Worm (Caenorhabditis elegans) whole organism, dauer: ENCODE results near the gene ilkp-1.

ENCODE experiments used
- unc-62 ChIP-seq: sonication (generic microtip); optimal IDR thresholded peaks from 2 replicates; lab custom pipeline; 2017; ENCODE audit warnings: missing biosample characterization, missing genetic modification reagents, missing genetic modification characterization

Gene ilkp-1

DNA sequence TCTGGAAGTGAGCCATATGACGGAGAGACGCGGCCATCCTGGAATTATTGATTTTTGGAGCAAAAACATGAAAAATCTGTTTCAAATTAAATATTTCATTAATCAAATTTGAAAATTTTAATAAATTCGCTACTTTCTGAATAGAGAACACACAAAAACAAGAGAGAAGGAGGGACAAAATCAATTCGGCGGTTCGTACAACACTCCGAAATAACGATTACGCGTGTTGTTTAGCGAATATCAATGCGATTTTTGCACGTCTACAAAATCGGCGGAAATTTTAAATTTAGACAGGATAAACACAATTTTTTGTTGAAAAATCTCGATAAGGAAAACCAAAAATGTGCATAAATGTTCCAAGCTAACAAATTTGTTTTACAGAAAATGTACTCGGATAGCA lies at the start of gene ilkp-1, which contains the start of gene sdhd-1:
Gene ilkp-1, plus strand, starts transcription at position 380 of the 400 bp plus-strand sequence.
Gene sdhd-1, minus strand, starts transcription at position 38 of the 400 bp plus-strand sequence.
- no peak for TF ChIP-seq unc-62 (GFP tag; lab: Kevin White, UChicago)

DNA sequence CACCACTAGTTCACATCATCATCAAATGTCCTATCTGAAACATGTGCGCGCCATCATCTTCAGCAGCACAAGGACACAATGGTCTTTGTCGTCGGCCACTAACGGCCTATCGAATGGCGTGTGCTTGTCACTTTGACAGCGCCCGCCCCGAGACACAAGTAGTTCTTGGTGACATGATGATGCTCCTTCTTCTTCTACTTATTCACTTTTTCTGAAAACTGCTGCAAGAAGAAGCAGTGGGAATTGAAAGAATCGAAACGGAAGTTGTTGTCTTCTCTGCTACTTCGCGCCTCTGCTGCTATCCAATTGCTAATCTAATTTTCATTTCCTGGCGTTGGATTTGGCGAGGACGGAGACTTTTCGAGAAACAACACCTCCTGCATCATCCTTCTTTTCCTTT lies 45.7 kb upstream of the ilkp-1 start:
- no peak for TF ChIP-seq unc-62 (GFP tag; lab: Kevin White, UChicago)

DNA sequence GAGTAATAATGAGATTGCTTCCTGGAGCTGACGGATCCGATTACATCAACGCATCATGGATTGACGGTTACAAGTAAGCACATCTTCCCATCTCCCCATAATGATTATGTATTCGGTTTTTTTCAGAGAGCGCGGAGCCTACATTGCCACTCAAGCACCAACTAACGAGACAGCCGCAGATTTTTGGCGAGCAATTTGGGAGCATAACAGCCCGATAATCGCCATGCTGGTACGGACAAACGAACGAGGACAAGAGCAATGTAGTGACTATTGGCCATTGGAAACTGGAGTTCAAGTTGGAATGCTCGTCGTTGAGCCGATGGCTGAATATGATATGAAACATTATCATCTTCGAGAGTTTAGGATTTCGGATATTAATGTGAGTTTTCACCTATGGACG lies 39.1 kb upstream of the ilkp-1 start:
- TF ChIP-seq unc-62 (GFP tag; lab: Kevin White, UChicago): no peak

DNA sequence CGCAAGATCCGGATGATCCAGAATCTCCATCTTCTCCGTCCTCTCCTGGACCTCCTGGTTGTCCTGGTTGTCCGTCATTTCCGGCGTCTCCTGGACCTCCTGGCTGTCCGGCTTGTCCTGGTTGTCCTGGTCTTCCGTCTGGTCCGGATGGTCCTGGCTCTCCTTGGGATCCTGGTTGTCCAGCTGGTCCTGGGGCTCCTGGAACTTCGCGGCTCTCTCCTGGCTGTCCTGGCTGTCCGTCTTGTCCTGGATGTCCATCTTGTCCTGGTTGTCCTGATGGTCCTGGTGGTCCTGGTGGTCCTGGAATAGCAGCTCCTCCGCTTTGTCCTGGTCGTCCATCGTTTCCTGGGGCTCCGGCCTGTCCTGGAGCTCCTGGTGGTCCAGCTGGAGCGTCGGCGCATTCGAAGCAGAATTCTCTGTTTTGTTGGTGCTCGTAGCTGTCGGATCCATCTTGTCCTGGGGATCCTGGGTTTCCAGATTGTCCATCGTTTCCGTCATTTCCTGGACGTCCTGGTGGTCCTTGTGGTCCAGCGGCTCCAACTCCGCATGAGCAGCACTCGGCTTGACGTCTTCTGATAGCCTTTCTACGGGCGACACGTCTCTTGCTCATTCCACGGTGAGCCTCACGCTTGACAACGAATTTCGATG lies 37.4 kb upstream of the ilkp-1 start:
- no peak for TF ChIP-seq unc-62 (GFP tag; lab: Kevin White, UChicago)

DNA sequence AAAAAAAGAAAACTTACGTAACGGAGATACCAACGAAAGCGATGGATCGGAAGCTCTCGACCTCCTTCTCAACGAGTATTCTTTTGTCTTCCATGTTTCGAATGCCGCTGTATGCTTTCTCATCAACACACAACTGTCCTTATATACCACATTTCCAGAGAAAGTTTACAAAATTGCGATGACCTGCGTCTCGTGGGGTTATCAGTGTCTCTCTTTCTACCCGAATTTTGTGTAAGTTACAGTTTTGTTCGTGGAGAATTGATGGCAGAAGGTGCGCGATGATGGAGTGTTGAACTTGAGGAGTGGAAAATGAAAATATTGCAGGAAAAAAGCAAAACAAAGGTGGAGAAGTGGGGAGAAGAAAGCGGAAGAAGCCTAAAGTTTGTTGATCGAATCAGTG lies 36.4 kb upstream of the ilkp-1 start, which contains the start of gene col-81:
Gene col-81, minus strand, starts transcription at position 101 of the 400 bp plus-strand sequence.
- TF ChIP-seq unc-62 (GFP tag; lab: Kevin White, UChicago): no peak

DNA sequence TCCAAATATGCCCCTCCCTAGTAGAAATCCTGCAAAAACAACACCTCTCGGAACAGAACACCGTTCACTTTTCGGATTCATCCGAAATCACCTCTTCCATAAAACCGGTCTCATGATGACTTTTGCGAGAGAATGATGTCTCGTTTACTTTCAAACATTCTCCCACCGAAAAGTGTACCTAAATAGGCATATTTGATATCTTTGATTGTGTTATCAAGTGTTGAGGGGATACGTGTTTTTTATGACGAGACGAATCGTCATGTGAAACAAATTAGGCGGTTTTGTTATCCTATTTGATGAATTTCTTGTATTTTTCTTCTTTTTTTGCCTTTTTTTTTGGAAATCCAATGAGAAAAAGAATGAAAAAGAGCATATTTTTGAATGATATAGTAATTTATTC lies 34.8 kb upstream of the ilkp-1 start:
- no peak for TF ChIP-seq unc-62 (GFP tag; lab: Kevin White, UChicago)

DNA sequence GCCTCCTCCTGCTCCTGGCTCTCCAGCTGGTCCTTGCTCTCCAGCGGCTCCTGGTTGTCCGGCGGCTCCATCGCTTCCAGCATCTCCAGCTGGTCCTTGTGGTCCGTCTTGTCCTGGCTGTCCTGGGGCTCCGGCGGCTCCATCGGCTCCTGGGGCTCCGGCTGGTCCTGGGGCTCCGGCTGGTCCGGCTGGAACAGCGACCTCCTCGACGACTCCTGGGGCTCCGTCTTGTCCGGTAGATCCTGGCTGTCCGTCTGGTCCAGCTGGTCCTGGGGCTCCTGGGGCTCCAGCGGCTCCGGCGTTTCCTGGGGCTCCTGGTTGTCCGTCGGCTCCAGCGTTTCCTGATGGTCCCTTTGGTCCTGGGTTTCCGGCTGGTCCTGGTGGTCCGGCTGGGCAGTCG lies 34.3 kb upstream of the ilkp-1 start:
- TF ChIP-seq unc-62 (GFP tag; lab: Kevin White, UChicago): no peak

DNA sequence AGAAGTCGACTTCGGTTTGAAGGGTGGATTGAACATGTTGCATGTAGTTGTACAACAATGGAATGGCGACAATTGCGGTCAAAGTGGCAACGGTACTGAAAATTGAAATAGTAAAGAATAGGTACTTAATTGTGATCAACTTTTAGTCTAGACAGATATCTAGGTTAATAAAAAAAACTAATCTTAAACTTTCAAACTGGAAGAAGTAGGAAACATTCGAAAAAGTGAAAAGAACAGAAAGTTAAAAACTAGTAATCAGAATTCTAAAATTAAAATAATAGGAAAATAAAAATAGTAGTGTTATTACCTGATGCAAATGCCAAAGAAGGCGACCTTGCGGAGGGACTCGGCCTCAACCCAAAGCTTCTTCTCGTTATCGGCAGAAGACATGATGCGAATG lies 33.6 kb upstream of the ilkp-1 start:
- no peak for TF ChIP-seq unc-62 (GFP tag; lab: Kevin White, UChicago)

DNA sequence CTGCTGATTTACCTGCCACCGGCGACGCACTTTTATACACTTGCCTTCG lies 33.4 kb upstream of the ilkp-1 start, which contains the start of gene ram-2:
Gene ram-2, minus strand, starts transcription at position 47 of the 49 bp plus-strand sequence.
- TF ChIP-seq unc-62 (GFP tag; lab: Kevin White, UChicago): no peak

DNA sequence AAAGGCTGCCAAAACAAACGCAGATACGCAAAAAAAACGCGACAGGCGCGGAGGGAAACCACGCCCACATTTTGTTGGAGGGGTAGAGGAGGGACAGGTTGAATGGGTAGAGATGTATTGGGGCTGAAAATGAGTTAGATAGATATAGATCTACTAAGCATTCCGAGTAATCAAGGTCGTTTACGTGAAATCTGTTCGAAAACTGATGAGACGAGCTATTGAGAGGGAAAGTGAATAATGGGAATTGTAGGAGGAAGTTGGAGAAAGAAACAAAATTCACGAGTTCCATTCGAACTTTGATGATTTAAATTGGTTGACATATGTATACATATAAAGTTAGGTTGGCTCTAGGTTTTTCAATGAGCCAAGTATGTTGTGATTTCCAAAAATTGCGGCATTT lies 33.2 kb upstream of the ilkp-1 start:
- no peak for TF ChIP-seq unc-62 (GFP tag; lab: Kevin White, UChicago)

DNA sequence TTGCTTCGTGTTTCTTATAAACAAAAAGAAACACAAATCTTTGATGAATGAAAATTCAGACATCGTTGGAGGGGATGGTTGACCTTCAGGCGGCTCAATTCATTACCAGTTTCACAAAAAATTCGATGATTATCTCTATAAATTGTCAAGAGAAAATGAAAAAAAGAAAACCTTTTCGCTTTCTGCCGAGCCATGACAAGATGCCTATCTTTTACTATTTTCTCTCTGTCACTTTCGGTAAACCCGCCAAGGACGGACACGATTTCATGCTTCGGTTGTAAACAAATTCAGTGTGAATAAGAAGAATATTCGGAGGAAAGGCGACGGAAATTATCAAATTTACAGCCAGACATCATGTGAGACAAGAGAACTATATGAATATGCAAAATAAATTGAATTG lies 29.3 kb upstream of the ilkp-1 start:
- TF ChIP-seq unc-62 (GFP tag; lab: Kevin White, UChicago): no peak

DNA sequence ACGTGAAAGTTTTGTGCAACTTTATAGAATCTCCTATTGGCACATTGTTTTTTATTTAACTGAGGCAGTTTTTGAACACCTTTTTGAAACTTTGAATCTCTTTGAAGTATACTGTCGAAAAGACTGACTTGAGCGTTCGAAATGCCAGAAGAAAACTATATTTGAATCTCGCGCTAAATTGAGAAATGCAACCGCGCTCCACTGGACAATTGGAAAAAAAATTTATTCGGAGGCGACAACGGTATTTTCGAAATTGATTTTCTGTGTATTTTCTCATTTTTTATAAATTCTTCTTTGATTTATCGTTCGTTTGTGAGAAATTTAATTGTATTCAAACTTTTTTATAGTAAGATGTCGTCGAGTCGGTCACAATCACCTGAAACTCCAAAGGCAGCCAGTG lies 28.0 kb upstream of the ilkp-1 start, which contains the start of gene let-858:
Gene let-858, plus strand, starts transcription at position 348 of the 400 bp plus-strand sequence.
- no peak for TF ChIP-seq unc-62 (GFP tag; lab: Kevin White, UChicago)

DNA sequence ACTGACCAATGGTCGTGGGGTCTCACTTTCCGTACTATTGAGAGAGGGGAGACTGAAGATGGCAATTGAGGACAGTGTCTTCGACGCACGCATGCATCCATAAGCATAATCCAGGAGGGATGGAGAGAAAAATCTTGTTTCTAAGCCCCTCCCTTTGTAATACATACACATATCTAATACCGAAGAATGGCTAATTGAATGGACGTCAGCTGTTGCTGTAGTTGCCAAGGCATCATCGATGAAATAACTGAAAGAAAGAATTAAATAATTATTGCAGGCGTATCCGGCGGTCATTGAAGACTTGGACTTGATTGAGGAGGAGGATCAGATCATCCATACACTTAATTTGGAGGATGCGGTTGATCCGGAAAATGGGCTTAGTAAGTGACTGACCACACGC lies 24.5 kb upstream of the ilkp-1 start, which contains the start of gene F33A8.7:
Gene F33A8.7, minus strand, starts transcription at position 101 of the 400 bp plus-strand sequence.
- TF ChIP-seq unc-62 (GFP tag; lab: Kevin White, UChicago): no peak

DNA sequence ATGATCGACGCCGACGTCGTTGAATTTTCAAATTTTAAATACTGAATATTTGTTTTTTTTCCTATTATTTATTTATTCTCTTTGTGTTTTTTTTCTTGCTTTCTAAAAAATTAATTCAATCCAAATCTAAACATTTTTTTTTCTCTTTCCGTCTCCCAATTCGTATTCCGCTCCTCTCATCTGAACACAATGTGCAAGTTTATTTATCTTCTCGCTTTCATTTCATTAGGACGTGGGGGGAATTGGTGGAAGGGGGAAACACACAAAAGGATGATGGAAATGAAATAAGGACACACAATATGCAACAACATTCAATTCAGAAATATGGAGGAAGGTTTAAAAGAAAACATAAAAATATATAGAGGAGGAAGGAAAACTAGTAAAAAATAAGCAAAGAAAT lies 22.3 kb upstream of the ilkp-1 start:
- no peak for TF ChIP-seq unc-62 (GFP tag; lab: Kevin White, UChicago)

DNA sequence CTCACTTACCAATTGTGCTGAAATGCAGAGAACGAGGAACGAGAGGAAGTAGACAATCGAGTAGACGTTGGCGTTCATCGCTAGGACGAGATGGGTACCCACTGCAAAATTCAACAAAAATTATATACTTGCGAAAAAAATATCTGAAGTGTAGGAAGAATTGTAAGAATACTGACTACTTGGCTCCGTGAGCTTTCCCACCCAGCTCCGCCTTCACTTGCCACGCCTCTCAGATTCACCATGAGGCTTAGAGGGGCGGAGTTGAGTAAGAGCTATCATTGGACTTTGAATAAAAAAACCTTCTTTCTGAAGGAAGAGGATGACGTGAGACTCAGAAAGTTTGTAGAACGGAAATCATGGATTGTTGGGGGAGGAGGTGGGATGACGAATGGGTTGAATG lies 19.8 kb upstream of the ilkp-1 start, which contains the start of gene nlp-18:
Gene nlp-18, minus strand, starts transcription at position 101 of the 400 bp plus-strand sequence.
- no peak for TF ChIP-seq unc-62 (GFP tag; lab: Kevin White, UChicago)

DNA sequence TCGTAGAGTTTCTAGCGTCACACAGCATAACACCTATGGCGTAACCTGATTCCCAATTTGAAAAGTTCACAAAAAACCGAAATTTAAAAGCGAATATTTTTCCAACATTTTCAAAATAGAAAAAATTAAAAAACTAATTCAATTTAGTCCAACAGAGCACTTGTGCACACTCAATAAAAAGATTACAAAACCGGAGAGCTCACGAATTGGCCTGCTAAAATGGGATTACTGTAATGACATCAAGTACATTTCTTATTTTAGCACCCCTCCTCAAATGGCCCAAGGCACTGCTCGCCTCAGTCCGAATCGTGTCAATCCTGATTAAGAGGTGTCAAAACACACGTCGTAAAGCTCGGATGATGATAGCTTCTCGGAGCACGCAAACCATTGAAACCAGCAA lies 17.2 kb upstream of the ilkp-1 start:
- TF ChIP-seq unc-62 (GFP tag; lab: Kevin White, UChicago): no peak

DNA sequence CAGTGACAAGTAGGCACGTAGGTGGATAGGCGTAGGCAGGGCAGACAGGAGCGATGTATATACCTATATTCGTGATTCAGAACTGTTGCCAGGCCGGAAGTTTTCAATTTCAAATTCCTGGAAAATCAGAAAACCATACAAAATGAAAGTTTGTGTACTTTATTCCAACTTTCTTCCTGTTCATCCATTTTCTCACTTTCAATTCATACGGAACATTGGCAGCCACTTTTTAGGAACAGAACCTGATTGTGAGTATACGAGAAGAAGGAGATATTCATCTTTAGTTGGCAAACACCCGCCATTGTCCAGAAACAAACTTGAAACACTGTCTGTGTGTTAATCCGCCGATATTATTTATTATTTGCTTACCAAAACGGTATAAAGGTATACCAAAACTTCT lies 14.3 kb upstream of the ilkp-1 start, which contains the start of gene srlf-15:
Gene srlf-15, plus strand, starts transcription at position 301 of the 400 bp plus-strand sequence.
- no peak for TF ChIP-seq unc-62 (GFP tag; lab: Kevin White, UChicago)

DNA sequence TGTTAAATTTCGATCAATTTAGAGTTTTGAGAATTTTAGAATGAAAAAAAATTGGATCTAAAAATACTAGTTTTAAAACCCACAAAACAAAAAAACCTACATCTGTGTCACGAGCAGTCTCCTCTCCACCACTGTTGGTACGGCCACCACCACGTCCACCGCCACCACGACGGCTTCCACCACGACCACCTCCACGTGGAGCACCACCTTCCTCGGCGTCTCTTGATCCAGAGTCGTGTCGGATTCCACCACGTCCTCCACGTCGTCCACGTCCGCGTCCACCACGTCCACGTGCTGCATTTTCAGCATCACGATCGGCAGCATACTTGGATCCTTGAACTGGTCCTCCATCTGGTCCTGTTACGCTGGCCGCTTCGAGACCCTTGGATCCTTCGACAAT lies 9.9 kb upstream of the ilkp-1 start:
- no peak for TF ChIP-seq unc-62 (GFP tag; lab: Kevin White, UChicago)
